Worm (Caenorhabditis elegans): Measurements from ENCODE around the gene hif-1.

The hif-1 gene

ce11 chrV:20780400-20780799 lies at the start of gene hif-1:
Gene hif-1 (plus strand): TSS chrV:20780407.
- TF ChIP-seq nhr-77 (tag; optimal IDR thresholded peaks at IDR 0.05): no peak
- TF ChIP-seq F13H6.1 (tag; optimal IDR thresholded peaks at IDR 0.05): no peak
- TF ChIP-seq C34F6.9 (tag; optimal IDR thresholded peaks at IDR 0.05): no peak
- peak in 1 of 2 experiments; percentile 40 for TF ChIP-seq lsy-2 (tag; optimal IDR thresholded peaks at IDR 0.05)
- TF ChIP-seq snpc-4 (tag; optimal IDR thresholded peaks at IDR 0.05): no peak
- no peak for TF ChIP-seq gmeb-1 (tag; optimal IDR thresholded peaks at IDR 0.05)
- TF ChIP-seq dmd-4 (tag; optimal IDR thresholded peaks at IDR 0.05): no peak
- TF ChIP-seq sem-4 (tag; optimal IDR thresholded peaks at IDR 0.05): no peak

- no peak for TF ChIP-seq C34F6.9 (tag; optimal IDR thresholded peaks at IDR 0.05)
- TF ChIP-seq sma-9 (GFP tag; optimal IDR thresholded peaks at IDR 0.05): no peak
- TF ChIP-seq sma-9 (tag; optimal IDR thresholded peaks at IDR 0.05): no peak
- TF ChIP-seq sma-3 (GFP tag; optimal IDR thresholded peaks at IDR 0.05): no peak
- no peak for TF ChIP-seq elt-1 (tag; optimal IDR thresholded peaks at IDR 0.05)
- no peak for TF ChIP-seq nhr-25 (tag; optimal IDR thresholded peaks at IDR 0.05)
- TF ChIP-seq lsy-2 (tag; optimal IDR thresholded peaks at IDR 0.05): no peak
- TF ChIP-seq egl-27 (tag; optimal IDR thresholded peaks at IDR 0.05): no peak
- TF ChIP-seq nhr-129 (tag; optimal IDR thresholded peaks at IDR 0.05): no peak
- TF ChIP-seq snpc-4 (tag; optimal IDR thresholded peaks at IDR 0.05): no peak
- TF ChIP-seq mdl-1 (tag; optimal IDR thresholded peaks at IDR 0.05): no peak
- TF ChIP-seq nhr-237 (tag; optimal IDR thresholded peaks at IDR 0.05): no peak
- no peak for TF ChIP-seq sem-4 (tag; optimal IDR thresholded peaks at IDR 0.05)
- TF ChIP-seq skn-1 (tag; optimal IDR thresholded peaks at IDR 0.05): no peak
- no peak for TF ChIP-seq elt-3 (tag; optimal IDR thresholded peaks at IDR 0.05)
- no peak for TF ChIP-seq F13H6.1 (tag; optimal IDR thresholded peaks at IDR 0.05)
- TF ChIP-seq dmd-4 (tag; optimal IDR thresholded peaks at IDR 0.05): no peak
- TF ChIP-seq nhr-21 (tag; optimal IDR thresholded peaks at IDR 0.05): no peak
- TF ChIP-seq ztf-1 (GFP tag; conservative IDR thresholded peaks at IDR 0.05): no peak
Measured at ce11 chrV:20731787-20732186, 48.4 kb upstream of the hif-1 start, which contains the start of gene srxa-1. Gene srxa-1 (plus strand): TSS chrV:20732087.

ce11 chrV:20734658-20735057 lies 45.5 kb upstream of the hif-1 start, which contains the start of gene srxa-6:
Gene srxa-6 (plus strand): TSS chrV:20734958.
- TF ChIP-seq lin-13 (GFP tag; optimal IDR thresholded peaks at IDR 0.05): no peak
- TF ChIP-seq elt-1 (tag; optimal IDR thresholded peaks at IDR 0.05): no peak
- TF ChIP-seq ztf-11 (tag; optimal IDR thresholded peaks at IDR 0.05): no peak
- no peak for TF ChIP-seq dmd-4 (tag; optimal IDR thresholded peaks at IDR 0.05)
- TF ChIP-seq unc-55 (GFP tag; optimal IDR thresholded peaks at IDR 0.05): no peak
- no peak for TF ChIP-seq ceh-16 (tag; optimal IDR thresholded peaks at IDR 0.05)
- no peak for TF ChIP-seq nhr-25 (tag; optimal IDR thresholded peaks at IDR 0.05)
- no peak for TF ChIP-seq gmeb-1 (tag; optimal IDR thresholded peaks at IDR 0.05)
- no peak for TF ChIP-seq unc-62 (GFP tag; optimal IDR thresholded peaks at IDR 0.05)
- no peak for TF ChIP-seq peb-1 (tag; optimal IDR thresholded peaks at IDR 0.05)
- no peak for TF ChIP-seq aly-2 (tag; optimal IDR thresholded peaks at IDR 0.05)
- TF ChIP-seq lin-11 (tag; optimal IDR thresholded peaks at IDR 0.05): no peak
- TF ChIP-seq ZK546.5 (tag; optimal IDR thresholded peaks at IDR 0.05): no peak
- no peak for TF ChIP-seq nhr-237 (tag; optimal IDR thresholded peaks at IDR 0.05)
- no peak for TF ChIP-seq nhr-23 (tag; optimal IDR thresholded peaks at IDR 0.05)
- TF ChIP-seq nhr-129 (tag; optimal IDR thresholded peaks at IDR 0.05): no peak
- TF ChIP-seq blmp-1 (tag; optimal IDR thresholded peaks at IDR 0.05; ENCODE audit: insufficient read depth): no peak
- TF ChIP-seq nhr-10 (tag; optimal IDR thresholded peaks at IDR 0.05): no peak
- no peak for TF ChIP-seq crh-2 (tag; optimal IDR thresholded peaks at IDR 0.05)

- TF ChIP-seq F13H6.1 (tag; optimal IDR thresholded peaks at IDR 0.05) (peak; percentile 25), nhr-6 (tag; optimal IDR thresholded peaks at IDR 0.05) (no peak), C34F6.9 (tag; optimal IDR thresholded peaks at IDR 0.05) (peak; percentile 13), elt-3 (tag; optimal IDR thresholded peaks at IDR 0.05) (no peak), lin-39 (tag; optimal IDR thresholded peaks at IDR 0.05) (no peak), mbf-1 (tag; optimal IDR thresholded peaks at IDR 0.05) (no peak)
Measured at ce11 chrV:20739387-20739786, 40.8 kb upstream of the hif-1 start.

Measured in whole organism, L2 larva.